Fruit fly (Drosophila melanogaster): ENCODE results near the gene Idgf1.

dm6 chr2L:16493999-16494741, 49.1 kb downstream of the Idgf1 start:
- TF ChIP-seq CG13204 (GFP tag; optimal IDR thresholded peaks at IDR 0.05) (no peak), gl (tag; optimal IDR thresholded peaks at IDR 0.05) (no peak), CG14655 (GFP tag; optimal IDR thresholded peaks at IDR 0.05) (no peak), CG4496 (GFP tag; IDR thresholded peaks at IDR 0.05) (no peak), Snoo (tag; optimal IDR thresholded peaks at IDR 0.05) (no peak), CG12605 (GFP tag; IDR thresholded peaks at IDR 0.05) (no peak), CG34367 (tag; optimal IDR thresholded peaks at IDR 0.05) (no peak), CG8301 (tag; optimal IDR thresholded peaks at IDR 0.05) (no peak)
